Worm (Caenorhabditis elegans) whole organism, L3 larva: ENCODE measurements around the gene Y43F8B.10.

Experiments used
- egl-5 ChIP-seq: fragments of 150-350 bp; optimal IDR thresholded peaks from 2 replicates; lab custom pipeline; 2017; ENCODE audit warnings: missing biosample characterization, missing genetic modification reagents, missing genetic modification characterization, inconsistent platforms
- elt-3 ChIP-seq, 3 experiments: fragments of 150-350 bp in 1 of 3; sonication (generic microtip) in 2 of 3; optimal IDR thresholded peaks; 2 replicates in 2 of 3; 4 replicates in 1 of 3; lab custom pipeline; 2014 to 2017; ENCODE audit warnings: missing biosample characterization in 3 of 3, missing genetic modification characterization in 3 of 3
- fkh-2 ChIP-seq: fragments of 150-350 bp; optimal IDR thresholded peaks from 2 replicates; lab custom pipeline; 2014; ENCODE audit warnings: missing biosample characterization, missing genetic modification reagents, missing genetic modification characterization
- fos-1 ChIP-seq: fragments of 150-350 bp; optimal IDR thresholded peaks from 2 replicates; lab custom pipeline; 2014; ENCODE audit warnings: missing biosample characterization, missing genetic modification characterization
- lin-39 ChIP-seq: fragments of 150-350 bp; optimal IDR thresholded peaks from 2 replicates; lab custom pipeline; 2018; ENCODE audit warnings: missing biosample characterization, missing genetic modification reagents, missing genetic modification characterization
- nhr-76 ChIP-seq: fragments of 150-350 bp; sonication (generic microtip); optimal IDR thresholded peaks from 5 replicates; lab custom pipeline; 2014; ENCODE audit warnings: missing biosample characterization, missing genetic modification characterization
- pqm-1 ChIP-seq: fragments of 150-350 bp; optimal IDR thresholded peaks from 2 replicates; lab custom pipeline; 2017; ENCODE audit warnings: missing biosample characterization, missing genetic modification characterization, inconsistent platforms
- skn-1 ChIP-seq: fragments of 150-350 bp; optimal IDR thresholded peaks from 2 replicates; lab custom pipeline; 2014; ENCODE audit warnings: missing biosample characterization, missing genetic modification characterization

- TF ChIP-seq skn-1 (tag; lab: Kevin White, UChicago), result no peak
- no peak for TF ChIP-seq lin-39 (tag; lab: Kevin White, UChicago)
- TF ChIP-seq elt-3 (tag; optimal IDR thresholded peaks at IDR 0.05; lab: Kevin White, UChicago), result no peak
- TF ChIP-seq fkh-2 (tag; lab: Kevin White, UChicago), result no peak
- no peak for TF ChIP-seq nhr-76 (tag; lab: Kevin White, UChicago)
- no peak for TF ChIP-seq fos-1 (tag; lab: Kevin White, UChicago)
- no peak for TF ChIP-seq pqm-1 (tag; lab: Kevin White, UChicago)
- TF ChIP-seq egl-5 (tag; lab: Kevin White, UChicago), result no peak
These were observed 43.2 kb upstream of the Y43F8B.10 start, which contains the start of gene srw-85 for ce11 chrV:19431036-19431435.
